Worm (Caenorhabditis elegans) whole organism, L3 larva: Measurements from ENCODE around the gene mdt-8.

ENCODE experiments used
- R02D3.7 ChIP-seq: fragments of 150-350 bp; optimal IDR thresholded peaks from 2 replicates; lab custom pipeline; 2014; ENCODE audit warnings: missing biosample characterization, missing genetic modification characterization
- ZK546.5 ChIP-seq: sonication (generic microtip); optimal IDR thresholded peaks from 2 replicates; lab custom pipeline; 2017; ENCODE audit warnings: missing biosample characterization, missing genetic modification characterization
- aly-2 ChIP-seq: fragments of 150-350 bp; optimal IDR thresholded peaks from 2 replicates; lab custom pipeline; 2014; ENCODE audit warnings: missing biosample characterization, missing genetic modification characterization
- ama-1 ChIP-seq: fragments of 150-350 bp; optimal IDR thresholded peaks from 2 replicates; lab custom pipeline; 2018
- ceh-16 ChIP-seq: sonication (generic microtip); optimal IDR thresholded peaks from 2 replicates; lab custom pipeline; 2017; ENCODE audit warnings: missing biosample characterization, missing genetic modification characterization
- ceh-28 ChIP-seq: fragments of 150-350 bp; optimal IDR thresholded peaks from 2 replicates; lab custom pipeline; 2014; ENCODE audit warnings: missing biosample characterization, missing genetic modification reagents, missing genetic modification characterization
- ceh-82 ChIP-seq: fragments of 150-350 bp; optimal IDR thresholded peaks from 2 replicates; lab custom pipeline; 2014; ENCODE audit warnings: missing biosample characterization, missing genetic modification characterization
- ceh-9 ChIP-seq: sonication (generic microtip); optimal IDR thresholded peaks from 2 replicates; lab custom pipeline; 2018; ENCODE audit warnings: missing biosample characterization, missing genetic modification characterization
- daf-12 ChIP-seq: fragments of 150-350 bp; optimal IDR thresholded peaks from 2 replicates; lab custom pipeline; 2014; ENCODE audit warnings: missing biosample characterization, missing genetic modification reagents, missing genetic modification characterization
- egl-27 ChIP-seq: sonication (generic microtip); optimal IDR thresholded peaks from 4 replicates; lab custom pipeline; 2017; ENCODE audit warnings: missing biosample characterization, missing genetic modification reagents, missing genetic modification characterization
- egl-5 ChIP-seq: fragments of 150-350 bp; optimal IDR thresholded peaks from 2 replicates; lab custom pipeline; 2017; ENCODE audit warnings: missing biosample characterization, missing genetic modification reagents, missing genetic modification characterization, inconsistent platforms
- elt-1 ChIP-seq: fragments of 150-350 bp; optimal IDR thresholded peaks from 2 replicates; lab custom pipeline; 2014; ENCODE audit warnings: missing biosample characterization, missing genetic modification characterization
- elt-2 ChIP-seq: sonication (generic microtip); optimal IDR thresholded peaks from 2 replicates; lab custom pipeline; 2016; ENCODE audit warnings: missing genetic modification reagents, mild to moderate bottlenecking, missing genetic modification characterization, missing compliant biosample characterization
- elt-3 ChIP-seq, 3 experiments: fragments of 150-350 bp in 1 of 3; sonication (generic microtip) in 2 of 3; optimal IDR thresholded peaks; 2 replicates in 2 of 3; 4 replicates in 1 of 3; lab custom pipeline; 2014 to 2017; ENCODE audit warnings: missing biosample characterization in 3 of 3, missing genetic modification characterization in 3 of 3
- eor-1 ChIP-seq, 2 experiments: fragments of 150-350 bp; optimal IDR thresholded peaks; 2 replicates each; lab custom pipeline; 2014 to 2018; ENCODE audit warnings: missing biosample characterization in 2 of 2, missing genetic modification characterization in 2 of 2
- fkh-10 ChIP-seq: sonication (generic microtip); optimal IDR thresholded peaks from 2 replicates; lab custom pipeline; 2017; ENCODE audit warnings: missing biosample characterization, missing genetic modification reagents, missing genetic modification characterization
- fkh-2 ChIP-seq: fragments of 150-350 bp; optimal IDR thresholded peaks from 2 replicates; lab custom pipeline; 2014; ENCODE audit warnings: missing biosample characterization, missing genetic modification reagents, missing genetic modification characterization
- hmg-11 ChIP-seq: sonication (generic microtip); optimal IDR thresholded peaks from 2 replicates; lab custom pipeline; 2016; ENCODE audit warnings: missing genetic modification characterization, missing compliant biosample characterization
- jun-1 ChIP-seq: fragments of 150-350 bp; optimal IDR thresholded peaks from 2 replicates; lab custom pipeline; 2014; ENCODE audit warnings: missing biosample characterization, missing genetic modification reagents, missing genetic modification characterization
- lin-15B ChIP-seq: fragments of 150-350 bp; optimal IDR thresholded peaks from 2 replicates; lab custom pipeline; 2014; ENCODE audit warnings: missing biosample characterization, missing genetic modification characterization
- lin-39 ChIP-seq: fragments of 150-350 bp; optimal IDR thresholded peaks from 2 replicates; lab custom pipeline; 2018; ENCODE audit warnings: missing biosample characterization, missing genetic modification reagents, missing genetic modification characterization
- lsy-12 ChIP-seq: sonication (generic microtip); optimal IDR thresholded peaks from 2 replicates; lab custom pipeline; 2016; ENCODE audit warnings: mild to moderate bottlenecking, missing genetic modification characterization, missing compliant biosample characterization
- mdl-1 ChIP-seq: fragments of 150-350 bp; optimal IDR thresholded peaks from 2 replicates; lab custom pipeline; 2014; ENCODE audit warnings: missing biosample characterization, missing genetic modification characterization
- mml-1 ChIP-seq: fragments of 150-350 bp; sonication (generic microtip); optimal IDR thresholded peaks from 3 replicates; lab custom pipeline; 2014; ENCODE audit warnings: missing biosample characterization, missing genetic modification characterization
- nfya-1 ChIP-seq: sonication (generic microtip); optimal IDR thresholded peaks from 2 replicates; lab custom pipeline; 2017; ENCODE audit warnings: missing genetic modification characterization, mild to moderate bottlenecking, missing compliant biosample characterization, antibody characterized with exemption, moderate library complexity; ENCODE audit not compliant: insufficient read depth
- nhr-11 ChIP-seq: fragments of 150-350 bp; optimal IDR thresholded peaks from 2 replicates; lab custom pipeline; 2014; ENCODE audit warnings: missing biosample characterization, missing genetic modification characterization
- nhr-12 ChIP-seq: fragments of 150-350 bp; optimal IDR thresholded peaks from 2 replicates; lab custom pipeline; 2014; ENCODE audit warnings: missing biosample characterization, missing genetic modification characterization
- nhr-23 ChIP-seq: fragments of 150-350 bp; optimal IDR thresholded peaks from 2 replicates; lab custom pipeline; 2014; ENCODE audit warnings: missing biosample characterization, missing genetic modification reagents, missing genetic modification characterization
- nhr-25 ChIP-seq: sonication (generic microtip); optimal IDR thresholded peaks from 2 replicates; lab custom pipeline; 2017; ENCODE audit warnings: missing biosample characterization, missing genetic modification characterization
- nhr-28 ChIP-seq: fragments of 150-350 bp; optimal IDR thresholded peaks from 2 replicates; lab custom pipeline; 2014; ENCODE audit warnings: missing biosample characterization, missing genetic modification characterization
- nhr-43 ChIP-seq: sonication (generic microtip); optimal IDR thresholded peaks from 2 replicates; lab custom pipeline; 2016; ENCODE audit warnings: mild to moderate bottlenecking, missing genetic modification characterization, missing compliant biosample characterization; ENCODE audit not compliant: poor library complexity, severe bottlenecking
- nhr-67 ChIP-seq: fragments of 150-350 bp; optimal IDR thresholded peaks from 2 replicates; lab custom pipeline; 2014; ENCODE audit warnings: missing biosample characterization, missing genetic modification characterization
- nhr-76 ChIP-seq: fragments of 150-350 bp; sonication (generic microtip); optimal IDR thresholded peaks from 5 replicates; lab custom pipeline; 2014; ENCODE audit warnings: missing biosample characterization, missing genetic modification characterization
- nhr-77 ChIP-seq: fragments of 150-350 bp; optimal IDR thresholded peaks from 2 replicates; lab custom pipeline; 2014; ENCODE audit warnings: missing biosample characterization, missing genetic modification characterization
- pha-4 ChIP-seq: fragments of 150-350 bp; optimal IDR thresholded peaks from 2 replicates; lab custom pipeline; 2014; ENCODE audit warnings: missing biosample characterization, missing genetic modification reagents, missing genetic modification characterization
- pqm-1 ChIP-seq: fragments of 150-350 bp; optimal IDR thresholded peaks from 2 replicates; lab custom pipeline; 2017; ENCODE audit warnings: missing biosample characterization, missing genetic modification characterization, inconsistent platforms
- sea-2 ChIP-seq: fragments of 150-350 bp; sonication (generic microtip); optimal IDR thresholded peaks from 4 replicates; lab custom pipeline; 2014; ENCODE audit warnings: missing biosample characterization, missing genetic modification reagents, missing genetic modification characterization
- skn-1 ChIP-seq: fragments of 150-350 bp; optimal IDR thresholded peaks from 2 replicates; lab custom pipeline; 2014; ENCODE audit warnings: missing biosample characterization, missing genetic modification characterization
- snpc-4 ChIP-seq: fragments of 150-350 bp; optimal IDR thresholded peaks from 2 replicates; lab custom pipeline; 2014; ENCODE audit warnings: missing biosample characterization, missing genetic modification characterization
- tbx-2 ChIP-seq: sonication (generic microtip); optimal IDR thresholded peaks from 2 replicates; lab custom pipeline; 2016; ENCODE audit warnings: mild to moderate bottlenecking, missing genetic modification characterization, missing compliant biosample characterization
- unc-39 ChIP-seq: sonication (generic microtip); optimal IDR thresholded peaks from 4 replicates; lab custom pipeline; 2017; ENCODE audit warnings: missing biosample characterization, missing genetic modification characterization
- unc-62 ChIP-seq: fragments of 150-350 bp; sonication (generic microtip); optimal IDR thresholded peaks from 4 replicates; lab custom pipeline; 2014; ENCODE audit warnings: missing biosample characterization, missing genetic modification reagents, missing genetic modification characterization
- zag-1 ChIP-seq: fragments of 150-350 bp; optimal IDR thresholded peaks from 2 replicates; lab custom pipeline; 2014; ENCODE audit warnings: missing biosample characterization, missing genetic modification characterization
- ztf-11 ChIP-seq: fragments of 150-350 bp; optimal IDR thresholded peaks from 2 replicates; lab custom pipeline; 2014; ENCODE audit warnings: missing biosample characterization, missing genetic modification characterization
- ztf-4 ChIP-seq: fragments of 150-350 bp; optimal IDR thresholded peaks from 2 replicates; lab custom pipeline; 2014; ENCODE audit warnings: missing biosample characterization, missing genetic modification characterization

Gene mdt-8

DNA sequence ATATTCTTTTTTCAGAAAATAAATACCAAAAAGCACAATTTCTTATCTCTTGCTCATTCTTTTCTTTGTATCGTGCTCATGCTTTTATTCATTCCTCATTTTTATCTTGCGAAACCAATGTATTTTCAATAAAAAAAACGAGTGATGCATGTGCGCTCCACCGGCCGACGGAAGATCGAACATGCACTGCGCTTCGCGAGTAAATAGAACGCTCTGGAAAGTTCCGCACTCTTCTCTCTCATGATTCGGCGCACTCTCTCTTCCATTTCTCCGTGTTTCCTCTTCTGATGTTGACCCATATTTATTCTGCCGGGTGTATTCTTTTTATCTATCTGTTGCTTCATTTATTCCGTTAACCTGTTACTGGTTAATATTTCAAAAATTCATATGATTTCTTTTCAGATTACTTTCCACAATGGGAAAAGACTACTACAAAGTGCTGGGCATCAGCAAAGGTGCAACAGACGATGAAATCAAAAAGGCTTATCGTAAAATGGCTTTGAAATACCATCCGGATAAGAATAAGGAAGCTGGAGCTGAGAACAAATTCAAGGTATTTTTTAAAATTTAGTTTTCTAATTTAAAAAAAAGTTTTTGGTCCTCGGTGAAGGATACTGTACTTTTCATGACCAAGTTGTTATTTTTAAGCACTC is 11.8 kb upstream of the mdt-8 start, which contains the start of gene dnj-13 (continued):
- peak; percentile 83 for TF ChIP-seq elt-2 (tag; lab: Kevin White, UChicago)

ce11 chrII:11544714-11545113 is 11.1 kb upstream of the mdt-8 start, which contains the start of gene F54D5.9:
Gene F54D5.9 (minus strand): TSS chrII:11544828.
- TF ChIP-seq ceh-9 (tag; lab: Kevin White, UChicago) (no peak), nhr-77 (tag; lab: Kevin White, UChicago) (no peak), ceh-28 (tag; lab: Kevin White, UChicago) (no peak), nfya-1 (tag; lab: Kevin White, UChicago) (no peak), ztf-4 (tag; lab: Kevin White, UChicago) (no peak), ama-1 (peak; percentile 3)
- TF ChIP-seq, all 47 proteins: peak for 1

DNA sequence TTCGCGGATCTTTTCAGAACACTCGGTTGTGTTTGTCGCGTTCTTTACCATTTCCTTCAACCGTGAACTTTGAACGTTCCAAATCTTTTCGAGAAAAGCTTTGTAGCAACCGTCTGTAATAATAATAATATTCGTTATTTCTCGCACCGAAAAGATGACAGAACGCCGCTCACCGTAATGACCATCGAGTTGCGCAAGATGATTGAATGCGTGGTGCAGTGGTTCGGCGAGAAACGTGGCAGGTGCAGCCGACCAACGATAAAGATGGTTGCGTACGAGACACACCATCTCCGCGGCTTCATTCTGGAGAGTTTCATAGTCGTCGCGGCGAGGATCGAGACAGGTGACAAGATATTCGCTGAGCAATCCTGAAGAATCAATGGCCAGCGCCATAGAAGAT is 9.3 kb upstream of the mdt-8 start:
- TF ChIP-seq jun-1 (tag; lab: Kevin White, UChicago) (no peak), ceh-82 (no peak), nhr-43 (tag; lab: Kevin White, UChicago) (no peak), nhr-28 (no peak), ztf-4 (tag; lab: Kevin White, UChicago) (no peak), nfya-1 (tag; lab: Kevin White, UChicago) (no peak)

DNA sequence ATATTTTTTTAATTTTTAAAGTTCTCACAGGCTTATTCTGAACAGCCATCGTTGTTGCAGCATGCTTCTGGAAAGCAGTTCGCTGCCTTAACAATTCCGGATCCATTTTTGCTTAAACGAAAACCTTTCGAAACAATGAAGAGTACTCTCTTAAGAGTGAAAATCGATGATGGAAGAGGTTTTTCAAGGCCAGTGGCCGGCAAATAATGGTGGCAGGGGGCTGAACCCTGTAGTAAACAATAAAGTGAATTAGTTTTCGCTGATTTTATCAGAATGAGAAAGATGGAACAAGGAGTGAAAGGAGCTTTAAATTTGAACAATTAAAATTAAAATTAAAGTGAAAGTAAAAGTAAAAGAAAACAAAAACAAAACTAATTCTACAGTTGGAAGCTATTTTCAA is 8.8 kb upstream of the mdt-8 start, which contains the start of gene gtf-2E2:
Gene gtf-2E2 (minus strand): TSS at position 111 of the 400 bp plus-strand sequence.
- no peak for TF ChIP-seq mdl-1 (tag; lab: Kevin White, UChicago)
- TF ChIP-seq ztf-11 (tag; lab: Kevin White, UChicago): no peak
- peak; percentile 34 for TF ChIP-seq ceh-28 (tag; lab: Kevin White, UChicago)
- no peak for TF ChIP-seq nhr-28
- TF ChIP-seq nhr-25 (tag; lab: Kevin White, UChicago): peak; percentile 10
- no peak for TF ChIP-seq nhr-23 (tag; lab: Kevin White, UChicago)
- no peak for TF ChIP-seq nhr-43 (tag; lab: Kevin White, UChicago)
- no peak for TF ChIP-seq mml-1
- peak; percentile 56 for TF ChIP-seq snpc-4 (tag; lab: Kevin White, UChicago)
- TF ChIP-seq ceh-82: no peak
- TF ChIP-seq nhr-76 (tag; lab: Kevin White, UChicago): no peak
- TF ChIP-seq unc-62 (GFP tag; lab: Kevin White, UChicago): no peak
- no peak for TF ChIP-seq eor-1 (tag; optimal IDR thresholded peaks at IDR 0.05; lab: Kevin White, UChicago)
- no peak for TF ChIP-seq skn-1 (tag; lab: Kevin White, UChicago)
- no peak for TF ChIP-seq tbx-2 (tag; lab: Kevin White, UChicago)
- no peak for TF ChIP-seq fkh-10 (GFP tag; lab: Kevin White, UChicago)
- no peak for TF ChIP-seq ama-1
- TF ChIP-seq elt-2 (tag; lab: Kevin White, UChicago): no peak
- no peak for TF ChIP-seq sea-2
- peak; percentile 55 for TF ChIP-seq lin-39 (tag; lab: Kevin White, UChicago)
- no peak for TF ChIP-seq ztf-4 (tag; lab: Kevin White, UChicago)
- no peak for TF ChIP-seq ceh-16
- TF ChIP-seq pha-4 (tag; lab: Kevin White, UChicago): peak; percentile 37
- TF ChIP-seq ZK546.5: no peak
- TF ChIP-seq unc-39 (tag; lab: Kevin White, UChicago): no peak
- TF ChIP-seq nhr-67 (tag; lab: Kevin White, UChicago): no peak
- no peak for TF ChIP-seq nhr-12 (tag; lab: Kevin White, UChicago)
- TF ChIP-seq nfya-1 (tag; lab: Kevin White, UChicago): peak; percentile 44
- no peak for TF ChIP-seq egl-5
- TF ChIP-seq pqm-1 (tag; lab: Kevin White, UChicago): no peak
- TF ChIP-seq elt-3 (tag; optimal IDR thresholded peaks at IDR 0.05; lab: Kevin White, UChicago): no peak
- TF ChIP-seq ceh-9 (tag; lab: Kevin White, UChicago): no peak
- TF ChIP-seq fkh-2 (tag; lab: Kevin White, UChicago): no peak
- TF ChIP-seq jun-1 (tag; lab: Kevin White, UChicago): no peak
- no peak for TF ChIP-seq lsy-12 (tag; lab: Kevin White, UChicago)
- TF ChIP-seq aly-2: no peak
- no peak for TF ChIP-seq daf-12
- no peak for TF ChIP-seq egl-27 (tag; lab: Kevin White, UChicago)
- TF ChIP-seq nhr-11 (tag; lab: Kevin White, UChicago): no peak
- TF ChIP-seq zag-1 (tag; lab: Kevin White, UChicago): no peak
- TF ChIP-seq elt-1: peak; percentile 17
- no peak for TF ChIP-seq R02D3.7
- TF ChIP-seq hmg-11 (tag; lab: Kevin White, UChicago): peak; percentile 42
- peak; percentile 31 for TF ChIP-seq lin-15B (tag; lab: Kevin White, UChicago)
- TF ChIP-seq nhr-77 (tag; lab: Kevin White, UChicago): no peak
